Fruit fly (Drosophila melanogaster): ENCODE data around the gene CG46448.

CG46448 gene

DNA sequence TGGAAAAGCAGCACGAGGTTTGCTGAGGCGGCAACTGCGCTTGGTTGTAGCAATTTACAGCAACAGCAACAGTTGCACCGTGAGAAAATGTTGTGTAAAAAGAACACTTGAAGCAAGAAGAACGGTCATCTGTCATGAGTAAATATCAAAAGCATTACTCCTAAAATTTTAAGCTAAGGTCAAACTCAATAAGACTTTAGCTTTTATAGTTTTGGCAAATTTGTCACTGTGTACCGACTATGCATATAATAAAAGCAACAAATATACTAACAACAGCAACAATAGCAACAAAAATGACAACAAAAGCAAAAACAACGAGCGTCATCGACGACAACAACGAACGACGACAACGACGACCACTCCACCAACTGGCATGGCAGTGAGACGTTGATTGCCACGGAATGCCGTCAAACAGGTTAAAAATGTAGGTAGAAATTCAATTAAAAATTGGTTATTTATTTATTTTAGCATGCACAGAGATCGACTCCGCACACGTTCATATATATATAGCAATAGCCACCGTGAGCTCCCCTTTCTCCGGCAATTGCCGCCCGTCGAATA, 42.1 kb downstream of the CG46448 start (continued):
- TF ChIP-seq CG9932 (GFP tag; IDR thresholded peaks at IDR 0.05): peak; percentile 48; the same call in 1 of the 2 replicates
- TF ChIP-seq CG16863 (GFP tag; optimal IDR thresholded peaks at IDR 0.05): peak; percentile 86
- peak; percentile 93 for TF ChIP-seq CG11504 (tag; optimal IDR thresholded peaks at IDR 0.05)
- TF ChIP-seq CG6683 (GFP tag; optimal IDR thresholded peaks at IDR 0.05): no peak
- peak; percentile 93 for TF ChIP-seq Aef1 (GFP tag; IDR thresholded peaks at IDR 0.05)
- peak; percentile 80 for TF ChIP-seq ind (GFP tag; optimal IDR thresholded peaks at IDR 0.05)
- TF ChIP-seq ab (GFP tag; optimal IDR thresholded peaks at IDR 0.05): peak; percentile 24
- TF ChIP-seq unc-4 (GFP tag; IDR thresholded peaks at IDR 0.05; ENCODE audit: partially characterized antibody): no peak
- TF ChIP-seq schlank (tag; optimal IDR thresholded peaks at IDR 0.05): no peak
- peak; percentile 80 for TF ChIP-seq CG11456 (GFP tag; IDR thresholded peaks at IDR 0.05)
- TF ChIP-seq sima (GFP tag; optimal IDR thresholded peaks at IDR 0.05): peak; percentile 45
- peak; percentile 84 for TF ChIP-seq repo (GFP tag; optimal IDR thresholded peaks at IDR 0.05)
- no peak for TF ChIP-seq Doc3 (GFP tag; IDR thresholded peaks at IDR 0.05; ENCODE audit: partially characterized antibody)
- peak; percentile 80 for TF ChIP-seq CG2875 (GFP tag; optimal IDR thresholded peaks at IDR 0.05)
- peak; percentile 89 for TF ChIP-seq Antp (GFP tag; optimal IDR thresholded peaks at IDR 0.05)
- peak; percentile 79 for TF ChIP-seq CG1602 (GFP tag; optimal IDR thresholded peaks at IDR 0.05)
- TF ChIP-seq hb (GFP tag; IDR thresholded peaks at IDR 0.05; ENCODE audit: partially characterized antibody): no peak
- TF ChIP-seq CG17829 (tag; optimal IDR thresholded peaks at IDR 0.05): peak; percentile 75
- TF ChIP-seq pho (GFP tag; optimal IDR thresholded peaks at IDR 0.05): peak; percentile 61
- TF ChIP-seq Dp (GFP tag; optimal IDR thresholded peaks at IDR 0.05): no peak
- TF ChIP-seq HLH54F (GFP tag; optimal IDR thresholded peaks at IDR 0.05): peak; percentile 41
- no peak for TF ChIP-seq Tbp (GFP tag; optimal IDR thresholded peaks at IDR 0.05)
- peak; percentile 84 for TF ChIP-seq CG15601 (tag; optimal IDR thresholded peaks at IDR 0.05)
- TF ChIP-seq Dll (GFP tag; IDR thresholded peaks at IDR 0.05; ENCODE audit: partially characterized antibody): no peak
- TF ChIP-seq pfk (GFP tag; optimal IDR thresholded peaks at IDR 0.05): no peak
- peak; percentile 53; the same call in 1 of the 2 replicates for TF ChIP-seq rib (GFP tag; IDR thresholded peaks at IDR 0.05)
- TF ChIP-seq z (GFP tag; IDR thresholded peaks at IDR 0.05): no peak
- TF ChIP-seq cato (GFP tag; optimal IDR thresholded peaks at IDR 0.05; ENCODE audit: borderline replicate concordance): peak; percentile 59
- no peak for TF ChIP-seq Neu2 (GFP tag; optimal IDR thresholded peaks at IDR 0.05; ENCODE audit: borderline replicate concordance)
- TF ChIP-seq CG7928 (GFP tag; optimal IDR thresholded peaks at IDR 0.05): no peak
- peak; percentile 47; the same call in 1 of the 2 replicates for TF ChIP-seq MBD-R2 (GFP tag; IDR thresholded peaks at IDR 0.05)
- peak; percentile 81 for TF ChIP-seq croc (GFP tag; conservative IDR thresholded peaks at IDR 0.05)
- TF ChIP-seq ham (GFP tag; IDR thresholded peaks at IDR 0.05): no peak
- peak; percentile 78 for TF ChIP-seq slp2 (GFP tag; optimal IDR thresholded peaks at IDR 0.05)
- peak; percentile 83 for TF ChIP-seq CG11695 (GFP tag; IDR thresholded peaks at IDR 0.05)
- no peak for TF ChIP-seq Scr (GFP tag; IDR thresholded peaks at IDR 0.05; ENCODE audit: partially characterized antibody)
- TF ChIP-seq vvl (GFP tag; IDR thresholded peaks at IDR 0.05): peak; percentile 92
- peak; percentile 60 for TF ChIP-seq CG10147 (GFP tag; optimal IDR thresholded peaks at IDR 0.05)
- TF ChIP-seq mirr (GFP tag; optimal IDR thresholded peaks at IDR 0.05): no peak
- peak; percentile 95 for TF ChIP-seq Sox102F (GFP tag; optimal IDR thresholded peaks at IDR 0.05)
- TF ChIP-seq Sin3A (optimal IDR thresholded peaks at IDR 0.05): no peak
- peak; percentile 45 for TF ChIP-seq CG10274 (GFP tag; optimal IDR thresholded peaks at IDR 0.05)
- peak; percentile 51 for TF ChIP-seq CG8290 (GFP tag; optimal IDR thresholded peaks at IDR 0.05)
- TF ChIP-seq CG8290 (tag; optimal IDR thresholded peaks at IDR 0.05): peak in 1 of 2 experiments; percentile 85
- TF ChIP-seq mld (GFP tag; IDR thresholded peaks at IDR 0.05; ENCODE audit: partially characterized antibody): no peak
- no peak for TF ChIP-seq fd102C (GFP tag; optimal IDR thresholded peaks at IDR 0.05)
- TF ChIP-seq chinmo (GFP tag; IDR thresholded peaks at IDR 0.05; ENCODE audit: partially characterized antibody): peak; percentile 62; the same call in 1 of the 4 replicates
- TF ChIP-seq sd (tag; optimal IDR thresholded peaks at IDR 0.05): peak; percentile 99
- TF ChIP-seq CG1792 (GFP tag; optimal IDR thresholded peaks at IDR 0.05): peak; percentile 56
- TF ChIP-seq CG13894 (tag; optimal IDR thresholded peaks at IDR 0.05): no peak

All from whole organism, embryonic.